Fruit fly (Drosophila melanogaster): ENCODE results near the gene Adi1.

Gene Adi1

dm6 chr3L:10660744-10661589 lies 2.2 kb upstream of the Adi1 start, which contains the start of the genes CG32066 and CG8003 (continued):
- peak; percentile 9 for TF ChIP-seq HLH54F (GFP tag; optimal IDR thresholded peaks at IDR 0.05)
- TF ChIP-seq Neu2 (GFP tag; optimal IDR thresholded peaks at IDR 0.05; ENCODE audit: borderline replicate concordance), result no peak
- TF ChIP-seq odd (GFP tag; optimal IDR thresholded peaks at IDR 0.05), result no peak
- TF ChIP-seq CG10462 (GFP tag; optimal IDR thresholded peaks at IDR 0.05), result no peak
- peak; percentile 8 for TF ChIP-seq cwo (GFP tag; optimal IDR thresholded peaks at IDR 0.05)
- no peak for TF ChIP-seq seq (GFP tag; IDR thresholded peaks at IDR 0.05)
- TF ChIP-seq caup (GFP tag; optimal IDR thresholded peaks at IDR 0.05; ENCODE audit: severe bottlenecking), result peak; percentile 5
- TF ChIP-seq Hsf (GFP tag; optimal IDR thresholded peaks at IDR 0.05), result no peak
- 0 out of 3 replicates have a peak, but pooled peaks have one; percentile 32 for TF ChIP-seq CG14050 (GFP tag; IDR thresholded peaks at IDR 0.05)
- TF ChIP-seq stc (GFP tag; IDR thresholded peaks at IDR 0.05), result no peak
- TF ChIP-seq Hmx (GFP tag; optimal IDR thresholded peaks at IDR 0.05), result no peak
- TF ChIP-seq hth (optimal IDR thresholded peaks at IDR 0.05), result no peak
- TF ChIP-seq CG9215 (GFP tag; IDR thresholded peaks at IDR 0.05), result no peak
- TF ChIP-seq run (tag; optimal IDR thresholded peaks at IDR 0.05), result no peak
- peak; percentile 9 for TF ChIP-seq CG6813 (GFP tag; optimal IDR thresholded peaks at IDR 0.05)
- TF ChIP-seq MESR4 (GFP tag; optimal IDR thresholded peaks at IDR 0.05), result peak; percentile 64
- no peak for TF ChIP-seq Atf-2 (GFP tag; optimal IDR thresholded peaks at IDR 0.05)
- no peak for TF ChIP-seq CG7271 (tag; optimal IDR thresholded peaks at IDR 0.05)
- TF ChIP-seq Bteb2 (GFP tag; optimal IDR thresholded peaks at IDR 0.05), result no peak
- no peak for TF ChIP-seq pros (GFP tag; optimal IDR thresholded peaks at IDR 0.05)
- no peak for TF ChIP-seq ro (GFP tag; IDR thresholded peaks at IDR 0.05)
- TF ChIP-seq CG6654 (GFP tag; optimal IDR thresholded peaks at IDR 0.05), result no peak
- peak; percentile 22 for TF ChIP-seq Ssrp (tag; optimal IDR thresholded peaks at IDR 0.05)
- peak; percentile 35; the same call in 1 of the 3 replicates for TF ChIP-seq tgo (GFP tag; IDR thresholded peaks at IDR 0.05)
- peak; percentile 94 for TF ChIP-seq CG16813 (GFP tag; IDR thresholded peaks at IDR 0.05; ENCODE audit: partially characterized antibody)
- TF ChIP-seq otp (GFP tag; IDR thresholded peaks at IDR 0.05), result no peak
- no peak for TF ChIP-seq pb (GFP tag; optimal IDR thresholded peaks at IDR 0.05)
- no peak for TF ChIP-seq Spps (tag; optimal IDR thresholded peaks at IDR 0.05)
- TF ChIP-seq CG3838 (GFP tag; optimal IDR thresholded peaks at IDR 0.05), result no peak
- peak in 1 of 3 experiments; percentile 47 for TF ChIP-seq Stat92E (GFP tag; optimal IDR thresholded peaks at IDR 0.05)
- TF ChIP-seq Ravus (GFP tag; IDR thresholded peaks at IDR 0.05), result no peak
- TF ChIP-seq CG17829 (tag; optimal IDR thresholded peaks at IDR 0.05), result peak; percentile 64
- no peak for TF ChIP-seq fu2 (GFP tag; optimal IDR thresholded peaks at IDR 0.05)
- TF ChIP-seq CG1603 (tag; optimal IDR thresholded peaks at IDR 0.05), result peak; percentile 46
- peak; percentile 29 for TF ChIP-seq Meics (GFP tag; optimal IDR thresholded peaks at IDR 0.05)
- no peak for TF ChIP-seq jigr1 (GFP tag; IDR thresholded peaks at IDR 0.05)
- no peak for TF ChIP-seq Lim3 (GFP tag; IDR thresholded peaks at IDR 0.05)
- TF ChIP-seq ash1 (GFP tag; optimal IDR thresholded peaks at IDR 0.05), result no peak
- TF ChIP-seq Dip2 (GFP tag; IDR thresholded peaks at IDR 0.05), result no peak
- TF ChIP-seq gcm2 (GFP tag; optimal IDR thresholded peaks at IDR 0.05), result no peak
- TF ChIP-seq CG32532 (GFP tag; IDR thresholded peaks at IDR 0.05), result peak; percentile 51; the same call in 1 of the 2 replicates
- TF ChIP-seq wdn (GFP tag; IDR thresholded peaks at IDR 0.05), result no peak
- peak; percentile 89 for TF ChIP-seq hbn (GFP tag; IDR thresholded peaks at IDR 0.05; ENCODE audit: partially characterized antibody)
- no peak for TF ChIP-seq Dad (GFP tag; optimal IDR thresholded peaks at IDR 0.05)
- TF ChIP-seq CG14441 (GFP tag; IDR thresholded peaks at IDR 0.05), result peak; percentile 31; the same call in 1 of the 2 replicates
- peak; percentile 61 for TF ChIP-seq pzg (GFP tag; optimal IDR thresholded peaks at IDR 0.05)
- no peak for TF ChIP-seq CG6689 (GFP tag; IDR thresholded peaks at IDR 0.05)
- TF ChIP-seq ttk (GFP tag; IDR thresholded peaks at IDR 0.05), result no peak
- peak; percentile 86 for TF ChIP-seq CG34376 (GFP tag; optimal IDR thresholded peaks at IDR 0.05)
- no peak for TF ChIP-seq CG31224 (GFP tag; IDR thresholded peaks at IDR 0.05)
